Fruit fly (Drosophila melanogaster) whole organism: ENCODE data around the gene CG11380.

Source experiments
- CG8478 ChIP-seq: fragments of >200 bp; optimal IDR thresholded peaks from 2 replicates; lab custom pipeline; 2018; ENCODE audit warnings: inconsistent platforms
- Dll ChIP-seq: fragments of >200 bp; optimal IDR thresholded peaks from 2 replicates; lab custom pipeline; 2017
- EcR ChIP-seq, 2 experiments: fragments of >200 bp; optimal IDR thresholded peaks; 2 replicates each; lab custom pipeline; 2017; ENCODE audit warnings: missing biosample characterization in 2 of 2, missing genetic modification characterization in 2 of 2, missing genetic modification reagents in 2 of 2
- pan ChIP-seq: fragments of >200 bp; optimal IDR thresholded peaks from 2 replicates; lab custom pipeline; 2017
- psq ChIP-seq: fragments of >200 bp; optimal IDR thresholded peaks from 2 replicates; lab custom pipeline; 2017
- usp ChIP-seq: fragments of >200 bp; optimal IDR thresholded peaks from 2 replicates; lab custom pipeline; 2017; ENCODE audit warnings: missing biosample characterization, missing genetic modification characterization, mixed read lengths

The CG11380 gene

dm6 chrX:1229567-1229966 lies 38.5 kb downstream of the CG11380 start:
- no peak for TF ChIP-seq usp
- no peak for TF ChIP-seq CG8478
- no peak for TF ChIP-seq EcR (GFP tag; optimal IDR thresholded peaks at IDR 0.05; lab: Kevin White, UChicago)
- TF ChIP-seq psq (lab: Kevin White, UChicago): no peak
- TF ChIP-seq Dll (lab: Kevin White, UChicago): no peak
- no peak for TF ChIP-seq pan (lab: Kevin White, UChicago)

- TF ChIP-seq pan (lab: Kevin White, UChicago) (no peak), psq (lab: Kevin White, UChicago) (no peak), usp (no peak), Dll (lab: Kevin White, UChicago) (no peak), CG8478 (no peak)
Observed at dm6 chrX:1231707-1232106, 40.6 kb downstream of the CG11380 start.

- no peak for TF ChIP-seq usp
- no peak for TF ChIP-seq psq (lab: Kevin White, UChicago)
- TF ChIP-seq Dll (lab: Kevin White, UChicago): peak; percentile 31
- TF ChIP-seq CG8478: no peak
- TF ChIP-seq EcR (GFP tag; optimal IDR thresholded peaks at IDR 0.05; lab: Kevin White, UChicago): no peak
- no peak for TF ChIP-seq pan (lab: Kevin White, UChicago)
Observed at dm6 chrX:1232533-1233212, 41.6 kb downstream of the CG11380 start.

- no peak for TF ChIP-seq Dll (lab: Kevin White, UChicago)
- TF ChIP-seq pan (lab: Kevin White, UChicago): no peak
- TF ChIP-seq usp: no peak
- TF ChIP-seq CG8478: no peak
- TF ChIP-seq EcR (GFP tag; optimal IDR thresholded peaks at IDR 0.05; lab: Kevin White, UChicago): no peak
- no peak for TF ChIP-seq psq (lab: Kevin White, UChicago)
Observed at dm6 chrX:1233989-1234388, 42.9 kb downstream of the CG11380 start.

dm6 chrX:1234817-1235617 lies 43.9 kb downstream of the CG11380 start:
- TF ChIP-seq EcR (GFP tag; optimal IDR thresholded peaks at IDR 0.05; lab: Kevin White, UChicago) (no peak), pan (lab: Kevin White, UChicago) (peak; percentile 59), usp (no peak), Dll (lab: Kevin White, UChicago) (peak; percentile 3)

- TF ChIP-seq Dll (lab: Kevin White, UChicago) (no peak), psq (lab: Kevin White, UChicago) (no peak), usp (no peak), pan (lab: Kevin White, UChicago) (no peak), CG8478 (no peak), EcR (GFP tag; optimal IDR thresholded peaks at IDR 0.05; lab: Kevin White, UChicago) (no peak)
Observed at dm6 chrX:1235618-1236006, 44.5 kb downstream of the CG11380 start.

- no peak for TF ChIP-seq pan (lab: Kevin White, UChicago)
Observed at dm6 chrX:1236475-1236874, 45.4 kb downstream of the CG11380 start, which contains the start of gene CG3638. CG3638 (minus strand) TSS chrX:1236684.

- TF ChIP-seq pan (lab: Kevin White, UChicago) (no peak), usp (no peak), psq (lab: Kevin White, UChicago) (no peak), CG8478 (no peak), Dll (lab: Kevin White, UChicago) (no peak), EcR (GFP tag; optimal IDR thresholded peaks at IDR 0.05; lab: Kevin White, UChicago) (no peak)
Observed at dm6 chrX:1239832-1240231, 48.7 kb downstream of the CG11380 start, which contains the start of gene CG11403. CG11403 (minus strand) TSS chrX:1239884.

- TF ChIP-seq EcR (GFP tag; optimal IDR thresholded peaks at IDR 0.05; lab: Kevin White, UChicago) (no peak), usp (no peak), pan (lab: Kevin White, UChicago) (no peak), CG8478 (no peak)
Observed at dm6 chrX:1242049-1242448, 50.9 kb downstream of the CG11380 start.
